Fruit fly (Drosophila melanogaster): Measurements from ENCODE around the gene tgo.

Gene tgo

DNA sequence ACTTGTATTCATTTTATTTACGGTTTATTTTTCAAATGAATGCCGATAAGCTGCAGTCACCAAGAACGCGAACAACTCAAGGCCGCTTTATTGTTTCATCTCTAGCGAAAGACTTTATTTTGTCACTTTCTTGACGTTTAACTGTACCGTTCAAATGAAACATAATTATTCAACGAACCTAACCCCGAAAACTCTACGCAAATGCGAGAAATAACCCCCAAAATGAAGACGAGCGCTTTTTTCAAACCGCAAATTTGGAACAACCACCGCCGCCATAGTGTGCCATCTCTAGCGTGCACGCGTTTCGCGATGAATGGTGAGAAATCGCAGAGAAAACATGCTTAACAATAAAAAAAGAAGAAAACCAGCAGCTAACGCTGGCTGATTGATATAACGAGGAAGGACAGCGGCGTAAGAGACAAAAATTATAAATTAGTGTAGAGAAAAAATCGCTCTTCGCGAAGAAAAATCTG lies 35.2 kb downstream of the tgo start, which contains the start of gene CG11970 (continued):
- TF ChIP-seq unc-4 (GFP tag; IDR thresholded peaks at IDR 0.05; ENCODE audit: partially characterized antibody), result peak; percentile 40; the same call in 1 of the 2 replicates
- peak; percentile 43; the same call in 1 of the 2 replicates for TF ChIP-seq CG32532 (GFP tag; IDR thresholded peaks at IDR 0.05)
- peak; percentile 46 for TF ChIP-seq grau (tag; optimal IDR thresholded peaks at IDR 0.05)
- TF ChIP-seq CG2712 (tag; optimal IDR thresholded peaks at IDR 0.05), result peak; percentile 40
- TF ChIP-seq Fer2 (tag; optimal IDR thresholded peaks at IDR 0.05), result peak; percentile 22
- no peak for TF ChIP-seq CG4360 (GFP tag; IDR thresholded peaks at IDR 0.05)
- no peak for TF ChIP-seq nom (GFP tag; optimal IDR thresholded peaks at IDR 0.05)
- no peak for TF ChIP-seq Nf-YB (GFP tag; optimal IDR thresholded peaks at IDR 0.05)
- TF ChIP-seq salm (tag; optimal IDR thresholded peaks at IDR 0.05), result no peak
- TF ChIP-seq CG5953 (GFP tag; IDR thresholded peaks at IDR 0.05), result 0 out of 2 replicates have a peak, but pooled peaks have one; percentile 33
- no peak for TF ChIP-seq CG10274 (GFP tag; optimal IDR thresholded peaks at IDR 0.05)
- no peak for TF ChIP-seq ham (GFP tag; IDR thresholded peaks at IDR 0.05)
- TF ChIP-seq CG34376 (GFP tag; optimal IDR thresholded peaks at IDR 0.05), result peak; percentile 5
- TF ChIP-seq Dfd (GFP tag; optimal IDR thresholded peaks at IDR 0.05), result no peak
- TF ChIP-seq Kr (GFP tag; optimal IDR thresholded peaks at IDR 0.05), result no peak
- TF ChIP-seq vnd (GFP tag; IDR thresholded peaks at IDR 0.05; ENCODE audit: partially characterized antibody), result 0 out of 3 replicates have a peak, but pooled peaks have one; percentile 20
- no peak for TF ChIP-seq yki (optimal IDR thresholded peaks at IDR 0.05)
- no peak for TF ChIP-seq HmgD (GFP tag; optimal IDR thresholded peaks at IDR 0.05)
- TF ChIP-seq CG2199 (GFP tag; IDR thresholded peaks at IDR 0.05), result 0 out of 3 replicates have a peak, but pooled peaks have one; percentile 49
- TF ChIP-seq CG17328 (GFP tag; IDR thresholded peaks at IDR 0.05), result no peak
- no peak for TF ChIP-seq Blimp-1 (GFP tag; optimal IDR thresholded peaks at IDR 0.05)
- TF ChIP-seq Elba2 (GFP tag; optimal IDR thresholded peaks at IDR 0.05), result no peak
- TF ChIP-seq ranshi (GFP tag; IDR thresholded peaks at IDR 0.05), result no peak
- no peak for TF ChIP-seq dan (GFP tag; IDR thresholded peaks at IDR 0.05)
- no peak for TF ChIP-seq nau (GFP tag; optimal IDR thresholded peaks at IDR 0.05)
- 0 out of 2 replicates have a peak, but pooled peaks have one; percentile 10 for TF ChIP-seq ssp (GFP tag; IDR thresholded peaks at IDR 0.05)
- TF ChIP-seq CG13894 (tag; optimal IDR thresholded peaks at IDR 0.05), result no peak
- no peak for TF ChIP-seq CG32767 (GFP tag; IDR thresholded peaks at IDR 0.05)
- no peak for TF ChIP-seq CG4730 (GFP tag; IDR thresholded peaks at IDR 0.05)
- no peak for TF ChIP-seq org-1 (GFP tag; optimal IDR thresholded peaks at IDR 0.05)
- no peak for TF ChIP-seq fd3F (GFP tag; optimal IDR thresholded peaks at IDR 0.05)
- 0 out of 2 replicates have a peak, but pooled peaks have one; percentile 3 for TF ChIP-seq H2.0 (GFP tag; IDR thresholded peaks at IDR 0.05)
- TF ChIP-seq Neu2 (GFP tag; optimal IDR thresholded peaks at IDR 0.05; ENCODE audit: borderline replicate concordance), result no peak
- TF ChIP-seq slbo (GFP tag; IDR thresholded peaks at IDR 0.05), result peak; percentile 73
- TF ChIP-seq unpg (GFP tag; optimal IDR thresholded peaks at IDR 0.05), result no peak
- TF ChIP-seq grn (GFP tag; optimal IDR thresholded peaks at IDR 0.05), result no peak
- TF ChIP-seq prd (optimal IDR thresholded peaks at IDR 0.05), result no peak
- TF ChIP-seq prd (GFP tag; IDR thresholded peaks at IDR 0.05), result peak; percentile 57; the same call in 2 of the 3 replicates
- peak; percentile 34; the same call in 1 of the 2 replicates for TF ChIP-seq CG6689 (GFP tag; IDR thresholded peaks at IDR 0.05)

- TF ChIP-seq CG9437 (GFP tag; optimal IDR thresholded peaks at IDR 0.05), result peak; percentile 16
- TF ChIP-seq Bdp1 (GFP tag; optimal IDR thresholded peaks at IDR 0.05), result no peak
- no peak for TF ChIP-seq bowl (GFP tag; IDR thresholded peaks at IDR 0.05)
- no peak for TF ChIP-seq D19A (tag; optimal IDR thresholded peaks at IDR 0.05)
- TF ChIP-seq unc-4 (GFP tag; IDR thresholded peaks at IDR 0.05; ENCODE audit: partially characterized antibody), result 0 out of 2 replicates have a peak, but pooled peaks have one; percentile 11
- TF ChIP-seq stwl (tag; optimal IDR thresholded peaks at IDR 0.05), result no peak
- no peak for TF ChIP-seq Fer3 (tag; optimal IDR thresholded peaks at IDR 0.05)
- 0 out of 3 replicates have a peak, but pooled peaks have one; percentile 31 for TF ChIP-seq Opbp (GFP tag; IDR thresholded peaks at IDR 0.05; ENCODE audit: partially characterized antibody)
- no peak for TF ChIP-seq jing (GFP tag; optimal IDR thresholded peaks at IDR 0.05)
- no peak for TF ChIP-seq Sox100B (GFP tag; optimal IDR thresholded peaks at IDR 0.05)
- TF ChIP-seq CG13287 (GFP tag; IDR thresholded peaks at IDR 0.05; ENCODE audit: partially characterized antibody), result no peak
- peak; percentile 65 for TF ChIP-seq MESR4 (GFP tag; optimal IDR thresholded peaks at IDR 0.05)
- 0 out of 4 replicates have a peak, but pooled peaks have one; percentile 54 for TF ChIP-seq Dll (GFP tag; IDR thresholded peaks at IDR 0.05; ENCODE audit: partially characterized antibody)
- no peak for TF ChIP-seq Hmr (GFP tag; optimal IDR thresholded peaks at IDR 0.05)
These were observed 35.7 kb downstream of the tgo start, which contains the start of gene RagA-B for dm6 chr3R:8984141-8984540. TSS of gene RagA-B (minus strand) at chr3R:8984315.

Data from whole organism, embryonic.